Worm (Caenorhabditis elegans): Measurements from ENCODE around the gene ppt-1.

- TF ChIP-seq dao-5 (tag; optimal IDR thresholded peaks at IDR 0.05) (no peak), W03F9.2 (tag; optimal IDR thresholded peaks at IDR 0.05) (peak; percentile 40)
Observed at ce11 chrV:6606197-6606596, 19.9 kb downstream of the ppt-1 start.

All from whole organism, L4/young adult.